Worm (Caenorhabditis elegans) whole organism, young adult: Measurements from ENCODE around the gene ima-3.
A peak's percentile ranks its signal among the peaks of the same experiment; 100 is the strongest.

Source experiments
- B0261.1 ChIP-seq: sonication (generic microtip); optimal IDR thresholded peaks from 2 replicates; lab custom pipeline; 2016; ENCODE audit warnings: mild to moderate bottlenecking, missing genetic modification characterization, moderate library complexity, missing compliant biosample characterization
- F22D6.2 ChIP-seq: sonication (generic microtip); optimal IDR thresholded peaks from 2 replicates; lab custom pipeline; 2016; ENCODE audit warnings: mild to moderate bottlenecking, missing genetic modification characterization, missing compliant biosample characterization
- F23B12.7 ChIP-seq: sonication (generic microtip); optimal IDR thresholded peaks from 2 replicates; lab custom pipeline; 2017; ENCODE audit warnings: missing genetic modification characterization, mild to moderate bottlenecking, missing compliant biosample characterization, antibody characterized with exemption, moderate library complexity; ENCODE audit not compliant: insufficient read depth
- F33H1.4 ChIP-seq: fragments of 200-800 bp; sonication (Bioruptor generic); IDR thresholded peaks from 2 replicates; pipeline ENCODE4 v1.3.6; 2022; ENCODE audit warnings: missing genetic modification reagents, missing genetic modification characterization, missing compliant biosample characterization
- F39B2.1 ChIP-seq: fragments of 200-800 bp; sonication (Bioruptor generic); IDR thresholded peaks from 2 replicates; pipeline ENCODE4 v1.3.6; 2022; ENCODE audit warnings: missing genetic modification reagents, missing genetic modification characterization, missing compliant biosample characterization
- F55B11.4 ChIP-seq: sonication (generic microtip); optimal IDR thresholded peaks from 2 replicates; lab custom pipeline; 2016; ENCODE audit warnings: missing compliant biosample characterization, missing genetic modification characterization, borderline replicate concordance; ENCODE audit not compliant: insufficient read depth
- F57A8.1 ChIP-seq: fragments of 200-800 bp; sonication (Bioruptor generic); optimal IDR thresholded peaks from 2 replicates; lab custom pipeline; 2018; ENCODE audit warnings: mild to moderate bottlenecking, missing genetic modification characterization, moderate library complexity, missing compliant biosample characterization
- T26A5.8 ChIP-seq: sonication (generic microtip); optimal IDR thresholded peaks from 2 replicates; lab custom pipeline; 2016; ENCODE audit warnings: missing genetic modification characterization, missing compliant biosample characterization
- Y53F4B.3 ChIP-seq: fragments of 200-800 bp; sonication (Bioruptor generic); IDR thresholded peaks from 2 replicates; pipeline ENCODE4 v1.3.6; 2022; ENCODE audit warnings: missing genetic modification reagents, missing genetic modification characterization, missing compliant biosample characterization
- Y53G8AR.9 ChIP-seq: fragments of 200-800 bp; sonication (Bioruptor generic); conservative IDR thresholded peaks from 2 replicates; pipeline ENCODE4 v1.3.6; 2022; ENCODE audit warnings: missing genetic modification reagents, missing genetic modification characterization, missing compliant biosample characterization
- Y67H2A.10 ChIP-seq: fragments of 200-800 bp; sonication (Bioruptor generic); conservative IDR thresholded peaks from 2 replicates; pipeline ENCODE4 v1.3.6; 2022; ENCODE audit warnings: missing genetic modification reagents, missing genetic modification characterization, missing compliant biosample characterization
- ama-1 ChIP-seq, 3 experiments: fragments of 150-350 bp in 1 of 3; sonication (generic microtip) in 2 of 3; optimal IDR thresholded peaks; 2 replicates each; lab custom pipeline; 2014 to 2018; ENCODE audit warnings: missing biosample characterization in 2 of 3, missing genetic modification characterization in 2 of 3, missing genetic modification reagents in 2 of 3
- atf-7 ChIP-seq: sonication (generic microtip); optimal IDR thresholded peaks from 2 replicates; lab custom pipeline; 2017; ENCODE audit warnings: mild to moderate bottlenecking, missing genetic modification characterization, missing compliant biosample characterization
- attf-5 ChIP-seq: fragments of 200-800 bp; sonication (Bioruptor generic); optimal IDR thresholded peaks from 2 replicates; lab custom pipeline; 2018; ENCODE audit warnings: mild to moderate bottlenecking, missing genetic modification characterization, missing compliant biosample characterization
- bed-1 ChIP-seq: fragments of 200-800 bp; sonication (Bioruptor generic); IDR thresholded peaks from 2 replicates; pipeline ENCODE4 v1.3.6; 2022; ENCODE audit warnings: missing genetic modification reagents, missing genetic modification characterization, missing compliant biosample characterization
- cebp-1 ChIP-seq, 2 experiments: fragments of 200-800 bp in 1 of 2; sonication (Bioruptor generic) in 1 of 2; sonication (generic microtip) in 1 of 2; IDR thresholded peaks in 1 of 2; optimal IDR thresholded peaks in 1 of 2; 2 replicates each; pipeline versions ENCODE4 v1.3.6 to Lab custom; 2017 to 2022; ENCODE audit warnings: missing compliant biosample characterization in 2 of 2, missing genetic modification characterization in 2 of 2, mild to moderate bottlenecking in 1 of 2, missing genetic modification reagents in 1 of 2, moderate library complexity in 1 of 2
- cebp-2 ChIP-seq: fragments of 200-800 bp; sonication (Bioruptor generic); IDR thresholded peaks from 2 replicates; pipeline ENCODE4 v1.3.6; 2022; ENCODE audit warnings: missing genetic modification characterization, missing compliant biosample characterization
- ceh-27 ChIP-seq: fragments of 200-800 bp; sonication (Bioruptor generic); optimal IDR thresholded peaks from 2 replicates; lab custom pipeline; 2018; ENCODE audit warnings: mild to moderate bottlenecking, missing genetic modification characterization, moderate library complexity, missing compliant biosample characterization
- ceh-91 ChIP-seq: fragments of 200-800 bp; sonication (Bioruptor generic); IDR thresholded peaks from 2 replicates; pipeline ENCODE4 v1.3.6; 2022; ENCODE audit warnings: missing genetic modification reagents, missing genetic modification characterization, missing compliant biosample characterization
- dox-1 ChIP-seq: fragments of 200-800 bp; sonication (Bioruptor generic); IDR thresholded peaks from 2 replicates; pipeline ENCODE4 v1.3.6; 2022; ENCODE audit warnings: missing genetic modification reagents, missing genetic modification characterization, missing compliant biosample characterization
- egrh-3 ChIP-seq: fragments of 200-800 bp; sonication (Bioruptor generic); IDR thresholded peaks from 2 replicates; pipeline ENCODE4 v1.3.6; 2022; ENCODE audit warnings: missing genetic modification reagents, missing genetic modification characterization, missing compliant biosample characterization
- ekl-4 ChIP-seq: fragments of 200-800 bp; sonication (Bioruptor generic); IDR thresholded peaks from 2 replicates; pipeline ENCODE4 v1.3.6; 2022; ENCODE audit warnings: missing genetic modification reagents, missing genetic modification characterization, missing compliant biosample characterization
- ets-4 ChIP-seq: fragments of 200-800 bp; sonication (Bioruptor generic); optimal IDR thresholded peaks from 2 replicates; lab custom pipeline; 2018; ENCODE audit warnings: mild to moderate bottlenecking, missing genetic modification characterization, missing compliant biosample characterization
- hlh-26 ChIP-seq: fragments of 200-800 bp; sonication (Bioruptor generic); conservative IDR thresholded peaks from 2 replicates; pipeline ENCODE4 v1.3.6; 2022; ENCODE audit warnings: missing genetic modification reagents, missing genetic modification characterization, missing compliant biosample characterization
- hmg-1.2 ChIP-seq: fragments of 200-800 bp; sonication (Bioruptor generic); IDR thresholded peaks from 2 replicates; pipeline ENCODE4 v1.3.6; 2022; ENCODE audit warnings: missing genetic modification reagents, missing genetic modification characterization, missing compliant biosample characterization
- hmg-20 ChIP-seq: fragments of 200-800 bp; sonication (Bioruptor generic); IDR thresholded peaks from 2 replicates; pipeline ENCODE4 v1.3.6; 2022; ENCODE audit warnings: missing genetic modification reagents, missing genetic modification characterization, missing compliant biosample characterization
- hsf-1 ChIP-seq: fragments of 200-800 bp; sonication (Bioruptor generic); IDR thresholded peaks from 2 replicates; pipeline ENCODE4 v1.3.6; 2022; ENCODE audit warnings: missing genetic modification reagents, missing genetic modification characterization, missing compliant biosample characterization
- lag-1 ChIP-seq: fragments of 200-800 bp; sonication (Bioruptor generic); IDR thresholded peaks from 2 replicates; pipeline ENCODE4 v1.3.6; 2022; ENCODE audit warnings: missing genetic modification reagents, missing genetic modification characterization, missing compliant biosample characterization
- let-526 ChIP-seq: fragments of 200-800 bp; sonication (Bioruptor generic); IDR thresholded peaks from 2 replicates; pipeline ENCODE4 v1.3.6; 2022; ENCODE audit warnings: missing genetic modification reagents, missing genetic modification characterization, missing compliant biosample characterization
- lin-40 ChIP-seq: sonication (generic microtip); optimal IDR thresholded peaks from 2 replicates; lab custom pipeline; 2016; ENCODE audit warnings: missing genetic modification characterization, mild to moderate bottlenecking, missing compliant biosample characterization, missing genotype, missing genetic modification reagents
- madf-3 ChIP-seq: fragments of 200-800 bp; sonication (Bioruptor generic); IDR thresholded peaks from 2 replicates; pipeline ENCODE4 v1.3.6; 2022; ENCODE audit warnings: missing genetic modification reagents, missing genetic modification characterization, missing compliant biosample characterization
- madf-6 ChIP-seq: fragments of 200-800 bp; sonication (Bioruptor generic); IDR thresholded peaks from 2 replicates; pipeline ENCODE4 v1.3.6; 2022; ENCODE audit warnings: missing genetic modification reagents, missing genetic modification characterization, missing compliant biosample characterization
- madf-8 ChIP-seq: fragments of 200-800 bp; sonication (Bioruptor generic); conservative IDR thresholded peaks from 2 replicates; pipeline ENCODE4 v1.3.6; 2022; ENCODE audit warnings: missing genetic modification reagents, missing genetic modification characterization, missing compliant biosample characterization
- nfya-2 ChIP-seq: fragments of 200-800 bp; sonication (Bioruptor generic); IDR thresholded peaks from 2 replicates; pipeline ENCODE4 v1.3.6; 2022; ENCODE audit warnings: missing genetic modification reagents, missing genetic modification characterization, missing compliant biosample characterization
- pbrm-1 ChIP-seq: fragments of 200-800 bp; sonication (Bioruptor generic); IDR thresholded peaks from 2 replicates; pipeline ENCODE4 v1.3.6; 2022; ENCODE audit warnings: missing genetic modification reagents, missing genetic modification characterization, missing compliant biosample characterization
- pha-4 ChIP-seq: fragments of 150-350 bp; sonication (generic microtip); optimal IDR thresholded peaks from 2 replicates; lab custom pipeline; 2014; ENCODE audit warnings: missing biosample characterization, missing genetic modification reagents, missing genetic modification characterization
- rcor-1 ChIP-seq: fragments of 200-800 bp; sonication (Bioruptor generic); IDR thresholded peaks from 2 replicates; pipeline ENCODE4 v1.3.6; 2022; ENCODE audit warnings: missing genetic modification reagents, missing genetic modification characterization, missing compliant biosample characterization
- rec-8 ChIP-seq, 2 experiments: sonication (generic microtip); optimal IDR thresholded peaks; 2 replicates each; lab custom pipeline; 2016; ENCODE audit warnings: mild to moderate bottlenecking in 2 of 2, missing genetic modification characterization in 2 of 2, missing genetic modification reagents in 2 of 2, missing genotype in 2 of 2, missing biosample characterization in 1 of 2, missing compliant biosample characterization in 1 of 2, moderate library complexity in 1 of 2
- sdz-38 ChIP-seq: sonication (generic microtip); optimal IDR thresholded peaks from 2 replicates; lab custom pipeline; 2016; ENCODE audit warnings: missing genotype, missing genetic modification characterization, missing compliant biosample characterization
- sea-2 ChIP-seq: fragments of 200-800 bp; sonication (Bioruptor generic); IDR thresholded peaks from 2 replicates; pipeline ENCODE4 v1.3.6; 2022; ENCODE audit warnings: missing genetic modification characterization, missing compliant biosample characterization
- snpc-1.1 ChIP-seq: sonication (generic microtip); optimal IDR thresholded peaks from 2 replicates; lab custom pipeline; 2017; ENCODE audit warnings: missing genetic modification characterization, mild to moderate bottlenecking, missing compliant biosample characterization, antibody characterized with exemption, moderate library complexity, missing genotype, missing genetic modification reagents; ENCODE audit not compliant: insufficient read depth
- snpc-4 ChIP-seq, 5 experiments: fragments of 150-350 bp in 1 of 5; sonication (generic microtip) in 4 of 5; optimal IDR thresholded peaks; 2 replicates each; lab custom pipeline; 2014 to 2018; ENCODE audit warnings: missing genetic modification characterization in 5 of 5, missing biosample characterization in 3 of 5, antibody characterized with exemption in 2 of 5, mild to moderate bottlenecking in 2 of 5, missing compliant biosample characterization in 2 of 5, missing genotype in 2 of 5, moderate library complexity in 2 of 5, missing genetic modification reagents in 1 of 5
- tbx-9 ChIP-seq: sonication (generic microtip); optimal IDR thresholded peaks from 2 replicates; lab custom pipeline; 2016; ENCODE audit warnings: borderline replicate concordance, missing genetic modification characterization, inconsistent platforms, missing compliant biosample characterization
- ztf-18 ChIP-seq: sonication (generic microtip); optimal IDR thresholded peaks from 2 replicates; lab custom pipeline; 2016; ENCODE audit warnings: missing genotype, mild to moderate bottlenecking, missing genetic modification characterization, missing compliant biosample characterization
- ztf-3 ChIP-seq: fragments of 200-800 bp; sonication (Bioruptor generic); optimal IDR thresholded peaks from 2 replicates; lab custom pipeline; 2018; ENCODE audit warnings: mild to moderate bottlenecking, missing genetic modification characterization, missing compliant biosample characterization

ima-3 gene

ce11 chrIV:7573944-7574343 is 12.5 kb upstream of the ima-3 start (continued):
- no peak for TF ChIP-seq ceh-91 (GFP tag; lab: Robert Waterston, UW)
- peak; percentile 77 for TF ChIP-seq snpc-1.1 (tag; lab: Kevin White, UChicago)
- peak; percentile 70 for TF ChIP-seq ztf-3 (GFP tag; lab: Kevin White, UChicago)
- TF ChIP-seq pbrm-1 (GFP tag; lab: Robert Waterston, UW), result peak; percentile 88
- peak; percentile 54 for TF ChIP-seq F33H1.4 (GFP tag; lab: Robert Waterston, UW)
- peak; percentile 88 for TF ChIP-seq snpc-4 (GFP tag; optimal IDR thresholded peaks at IDR 0.05; lab: Kevin White, UChicago)
- peak; percentile 43 to 86 (median 78) for TF ChIP-seq snpc-4 (tag; optimal IDR thresholded peaks at IDR 0.05; lab: Kevin White, UChicago)
- TF ChIP-seq tbx-9 (tag; lab: Kevin White, UChicago), result no peak
- TF ChIP-seq let-526 (GFP tag; lab: Robert Waterston, UW), result peak; percentile 73; the same call in 1 of the 2 replicates
- peak; percentile 93 for TF ChIP-seq madf-3 (GFP tag; lab: Robert Waterston, UW)
- no peak; the same call in 1 of the 2 replicates for TF ChIP-seq sea-2 (GFP tag; lab: Robert Waterston, UW)
- no peak for TF ChIP-seq madf-6
- no peak for TF ChIP-seq ama-1 (optimal IDR thresholded peaks at IDR 0.05; lab: Kevin White, UChicago)
- peak; percentile 81 to 96 for TF ChIP-seq ama-1 (GFP tag; optimal IDR thresholded peaks at IDR 0.05; lab: Kevin White, UChicago)
- TF ChIP-seq ztf-18 (tag; lab: Kevin White, UChicago), result peak; percentile 86
- no peak for TF ChIP-seq pha-4 (tag; lab: Kevin White, UChicago)
- peak; percentile 90 for TF ChIP-seq attf-5 (GFP tag; lab: Kevin White, UChicago)
- peak; percentile 67 for TF ChIP-seq F22D6.2 (tag; lab: Kevin White, UChicago)
- TF ChIP-seq madf-8 (GFP tag; lab: Robert Waterston, UW), result peak; percentile 26; the same call in 1 of the 2 replicates
- peak; percentile 88 for TF ChIP-seq ets-4 (GFP tag; lab: Kevin White, UChicago)
- TF ChIP-seq atf-7 (tag; lab: Kevin White, UChicago), result peak; percentile 84
- TF ChIP-seq ceh-27, result peak; percentile 89
- TF ChIP-seq egrh-3 (GFP tag; lab: Robert Waterston, UW), result peak; percentile 50; the same call in 1 of the 2 replicates
- TF ChIP-seq hlh-26 (GFP tag; lab: Robert Waterston, UW), result 0 out of 2 replicates have a peak, but pooled peaks have one; percentile 47
- peak; percentile 95 for TF ChIP-seq B0261.1
- peak; percentile 93 for TF ChIP-seq T26A5.8 (tag; lab: Kevin White, UChicago)
- TF ChIP-seq sdz-38 (tag; lab: Kevin White, UChicago), result no peak
- peak; percentile 88 for TF ChIP-seq ekl-4 (GFP tag; lab: Robert Waterston, UW)
- peak; percentile 68; the same call in 1 of the 2 replicates for TF ChIP-seq Y53F4B.3 (GFP tag; lab: Robert Waterston, UW)
- TF ChIP-seq Y67H2A.10 (GFP tag; lab: Robert Waterston, UW), result 0 out of 2 replicates have a peak, but pooled peaks have one; percentile 43
- 0 out of 2 replicates have a peak, but pooled peaks have one; percentile 12 for TF ChIP-seq lag-1
- peak; percentile 93 to 97 for TF ChIP-seq rec-8 (tag; optimal IDR thresholded peaks at IDR 0.05; lab: Kevin White, UChicago)
- TF ChIP-seq cebp-2 (GFP tag; lab: Robert Waterston, UW), result peak; percentile 85; the same call in 1 of the 2 replicates
- TF ChIP-seq nfya-2 (GFP tag; lab: Robert Waterston, UW), result no peak
- peak; percentile 84 for TF ChIP-seq lin-40 (tag; lab: Kevin White, UChicago)
- no peak for TF ChIP-seq F39B2.1 (GFP tag; lab: Robert Waterston, UW)
- TF ChIP-seq hmg-20 (GFP tag; lab: Robert Waterston, UW), result peak; percentile 85
- TF ChIP-seq bed-1 (GFP tag; lab: Robert Waterston, UW), result 0 out of 2 replicates have a peak, but pooled peaks have one; percentile 22
- no peak for TF ChIP-seq F55B11.4
- no peak; the same call in 1 of the 2 replicates for TF ChIP-seq cebp-1 (GFP tag; IDR thresholded peaks at IDR 0.05; lab: Robert Waterston, UW)
- TF ChIP-seq cebp-1 (tag; optimal IDR thresholded peaks at IDR 0.05; lab: Kevin White, UChicago), result no peak
- peak; percentile 79 for TF ChIP-seq hmg-1.2 (GFP tag; lab: Robert Waterston, UW)
- peak; percentile 69; the same call in 1 of the 2 replicates for TF ChIP-seq Y53G8AR.9 (GFP tag; lab: Robert Waterston, UW)
- TF ChIP-seq F57A8.1 (GFP tag; lab: Kevin White, UChicago), result peak; percentile 97
- peak; percentile 86 for TF ChIP-seq rcor-1 (GFP tag; lab: Robert Waterston, UW)
- TF ChIP-seq hsf-1 (GFP tag; lab: Robert Waterston, UW), result peak; percentile 71
- peak; percentile 96 for TF ChIP-seq F23B12.7 (tag; lab: Kevin White, UChicago)
- TF ChIP-seq dox-1, result peak; percentile 93
